Worm (Caenorhabditis elegans) whole organism, young adult: ENCODE data around the gene gpc-1.

Experiments used
- B0019.2 ChIP-seq: fragments of 200-800 bp; sonication (Bioruptor generic); conservative IDR thresholded peaks from 2 replicates; pipeline ENCODE4 v1.3.6; 2022; ENCODE audit warnings: missing genetic modification reagents, missing genetic modification characterization, missing compliant biosample characterization
- C17E4.6 ChIP-seq: fragments of 200-800 bp; sonication (Bioruptor generic); IDR thresholded peaks from 2 replicates; pipeline ENCODE4 v1.3.6; 2022; ENCODE audit warnings: missing genetic modification reagents, missing genetic modification characterization, missing compliant biosample characterization
- D2030.7 ChIP-seq: fragments of 200-800 bp; sonication (Bioruptor generic); IDR thresholded peaks from 2 replicates; pipeline ENCODE4 v1.3.6; 2022; ENCODE audit warnings: missing genetic modification reagents, missing genetic modification characterization, missing compliant biosample characterization
- F10E7.11 ChIP-seq: sonication (generic microtip); optimal IDR thresholded peaks from 2 replicates; lab custom pipeline; 2017; ENCODE audit warnings: mild to moderate bottlenecking, missing genetic modification characterization, moderate library complexity, missing compliant biosample characterization
- F33H1.4 ChIP-seq: fragments of 200-800 bp; sonication (Bioruptor generic); IDR thresholded peaks from 2 replicates; pipeline ENCODE4 v1.3.6; 2022; ENCODE audit warnings: missing genetic modification reagents, missing genetic modification characterization, missing compliant biosample characterization
- F37B4.10 ChIP-seq: fragments of 200-800 bp; sonication (Bioruptor generic); IDR thresholded peaks from 2 replicates; pipeline ENCODE4 v1.3.6; 2022; ENCODE audit warnings: missing genetic modification characterization, missing compliant biosample characterization
- F39B2.1 ChIP-seq: fragments of 200-800 bp; sonication (Bioruptor generic); IDR thresholded peaks from 2 replicates; pipeline ENCODE4 v1.3.6; 2022; ENCODE audit warnings: missing genetic modification reagents, missing genetic modification characterization, missing compliant biosample characterization
- F49E8.2 ChIP-seq: sonication (generic microtip); optimal IDR thresholded peaks from 3 replicates; lab custom pipeline; 2017; ENCODE audit warnings: missing genetic modification characterization, mild to moderate bottlenecking, missing compliant biosample characterization, antibody characterized with exemption, moderate library complexity; ENCODE audit not compliant: insufficient read depth
- Y56A3A.18 ChIP-seq: fragments of 200-800 bp; sonication (Bioruptor generic); IDR thresholded peaks from 2 replicates; pipeline ENCODE4 v1.3.6; 2022; ENCODE audit warnings: missing genetic modification reagents, missing genetic modification characterization, missing compliant biosample characterization
- Y67H2A.10 ChIP-seq: fragments of 200-800 bp; sonication (Bioruptor generic); conservative IDR thresholded peaks from 2 replicates; pipeline ENCODE4 v1.3.6; 2022; ENCODE audit warnings: missing genetic modification reagents, missing genetic modification characterization, missing compliant biosample characterization
- akir-1 ChIP-seq: fragments of 200-800 bp; sonication (Bioruptor generic); optimal IDR thresholded peaks from 2 replicates; lab custom pipeline; 2018; ENCODE audit warnings: mild to moderate bottlenecking, missing genetic modification characterization, moderate library complexity, missing compliant biosample characterization
- aptf-3 ChIP-seq: fragments of 200-800 bp; sonication (Bioruptor generic); IDR thresholded peaks from 2 replicates; pipeline ENCODE4 v1.3.6; 2022; ENCODE audit warnings: missing genetic modification characterization, missing compliant biosample characterization
- athp-1 ChIP-seq: sonication (generic microtip); optimal IDR thresholded peaks from 2 replicates; lab custom pipeline; 2017; ENCODE audit warnings: mild to moderate bottlenecking, missing genetic modification characterization, missing compliant biosample characterization
- attf-6 ChIP-seq: fragments of 200-800 bp; sonication (Bioruptor generic); IDR thresholded peaks from 2 replicates; pipeline ENCODE4 v1.3.6; 2022; ENCODE audit warnings: missing genetic modification reagents, missing genetic modification characterization, missing compliant biosample characterization
- bed-1 ChIP-seq: fragments of 200-800 bp; sonication (Bioruptor generic); IDR thresholded peaks from 2 replicates; pipeline ENCODE4 v1.3.6; 2022; ENCODE audit warnings: missing genetic modification reagents, missing genetic modification characterization, missing compliant biosample characterization
- bed-2 ChIP-seq: fragments of 200-800 bp; sonication (Bioruptor generic); IDR thresholded peaks from 2 replicates; pipeline ENCODE4 v1.3.6; 2022; ENCODE audit warnings: missing genetic modification reagents, missing genetic modification characterization, missing compliant biosample characterization
- ceh-100 ChIP-seq: fragments of 200-800 bp; sonication (Bioruptor generic); IDR thresholded peaks from 2 replicates; pipeline ENCODE4 v1.3.6; 2022; ENCODE audit warnings: missing genetic modification reagents, missing genetic modification characterization, missing compliant biosample characterization
- ceh-40 ChIP-seq: fragments of 200-800 bp; sonication (Bioruptor generic); IDR thresholded peaks from 2 replicates; pipeline ENCODE4 v1.3.6; 2022; ENCODE audit warnings: missing genetic modification characterization, missing compliant biosample characterization
- ceh-58 ChIP-seq: fragments of 200-800 bp; sonication (Bioruptor generic); IDR thresholded peaks from 2 replicates; pipeline ENCODE4 v1.3.6; 2022; ENCODE audit warnings: missing genetic modification characterization, missing compliant biosample characterization
- ceh-79 ChIP-seq: sonication (generic microtip); optimal IDR thresholded peaks from 2 replicates; lab custom pipeline; 2017; ENCODE audit warnings: mild to moderate bottlenecking, missing genetic modification characterization, missing compliant biosample characterization
- ceh-91 ChIP-seq: fragments of 200-800 bp; sonication (Bioruptor generic); IDR thresholded peaks from 2 replicates; pipeline ENCODE4 v1.3.6; 2022; ENCODE audit warnings: missing genetic modification reagents, missing genetic modification characterization, missing compliant biosample characterization
- chd-7 ChIP-seq: sonication (generic microtip); optimal IDR thresholded peaks from 2 replicates; lab custom pipeline; 2016; ENCODE audit warnings: mild to moderate bottlenecking, missing genetic modification characterization, moderate library complexity, missing compliant biosample characterization
- die-1 ChIP-seq: sonication (generic microtip); optimal IDR thresholded peaks from 2 replicates; lab custom pipeline; 2016; ENCODE audit warnings: missing genotype, mild to moderate bottlenecking, missing genetic modification characterization, missing compliant biosample characterization
- dox-1 ChIP-seq: fragments of 200-800 bp; sonication (Bioruptor generic); IDR thresholded peaks from 2 replicates; pipeline ENCODE4 v1.3.6; 2022; ENCODE audit warnings: missing genetic modification reagents, missing genetic modification characterization, missing compliant biosample characterization
- gei-17 ChIP-seq: fragments of 200-800 bp; sonication (Bioruptor generic); optimal IDR thresholded peaks from 2 replicates; lab custom pipeline; 2018; ENCODE audit warnings: mild to moderate bottlenecking, missing genetic modification characterization, missing compliant biosample characterization
- hlh-26 ChIP-seq: fragments of 200-800 bp; sonication (Bioruptor generic); conservative IDR thresholded peaks from 2 replicates; pipeline ENCODE4 v1.3.6; 2022; ENCODE audit warnings: missing genetic modification reagents, missing genetic modification characterization, missing compliant biosample characterization
- hsf-1 ChIP-seq: fragments of 200-800 bp; sonication (Bioruptor generic); IDR thresholded peaks from 2 replicates; pipeline ENCODE4 v1.3.6; 2022; ENCODE audit warnings: missing genetic modification reagents, missing genetic modification characterization, missing compliant biosample characterization
- lag-1 ChIP-seq: fragments of 200-800 bp; sonication (Bioruptor generic); IDR thresholded peaks from 2 replicates; pipeline ENCODE4 v1.3.6; 2022; ENCODE audit warnings: missing genetic modification reagents, missing genetic modification characterization, missing compliant biosample characterization
- lin-40 ChIP-seq: sonication (generic microtip); optimal IDR thresholded peaks from 2 replicates; lab custom pipeline; 2016; ENCODE audit warnings: missing genetic modification characterization, mild to moderate bottlenecking, missing compliant biosample characterization, missing genotype, missing genetic modification reagents
- lir-1 ChIP-seq: fragments of 200-800 bp; sonication (Bioruptor generic); conservative IDR thresholded peaks from 2 replicates; pipeline ENCODE4 v1.3.6; 2022; ENCODE audit warnings: missing genetic modification reagents, missing genetic modification characterization, missing compliant biosample characterization
- madf-3 ChIP-seq: fragments of 200-800 bp; sonication (Bioruptor generic); IDR thresholded peaks from 2 replicates; pipeline ENCODE4 v1.3.6; 2022; ENCODE audit warnings: missing genetic modification reagents, missing genetic modification characterization, missing compliant biosample characterization
- nfya-2 ChIP-seq: fragments of 200-800 bp; sonication (Bioruptor generic); IDR thresholded peaks from 2 replicates; pipeline ENCODE4 v1.3.6; 2022; ENCODE audit warnings: missing genetic modification reagents, missing genetic modification characterization, missing compliant biosample characterization
- nhr-179 ChIP-seq: sonication (generic microtip); optimal IDR thresholded peaks from 2 replicates; lab custom pipeline; 2016; ENCODE audit warnings: mild to moderate bottlenecking, missing genetic modification characterization, missing compliant biosample characterization
- pbrm-1 ChIP-seq: fragments of 200-800 bp; sonication (Bioruptor generic); IDR thresholded peaks from 2 replicates; pipeline ENCODE4 v1.3.6; 2022; ENCODE audit warnings: missing genetic modification reagents, missing genetic modification characterization, missing compliant biosample characterization
- snpc-4 ChIP-seq, 5 experiments: fragments of 150-350 bp in 1 of 5; sonication (generic microtip) in 4 of 5; optimal IDR thresholded peaks; 2 replicates each; lab custom pipeline; 2014 to 2018; ENCODE audit warnings: missing genetic modification characterization in 5 of 5, missing biosample characterization in 3 of 5, antibody characterized with exemption in 2 of 5, mild to moderate bottlenecking in 2 of 5, missing compliant biosample characterization in 2 of 5, missing genotype in 2 of 5, moderate library complexity in 2 of 5, missing genetic modification reagents in 1 of 5
- tbp1 ChIP-seq: fragments of 200-800 bp; sonication (Bioruptor generic); optimal IDR thresholded peaks from 2 replicates; lab custom pipeline; 2018; ENCODE audit warnings: mild to moderate bottlenecking, missing genetic modification characterization, missing compliant biosample characterization
- xnd-1 ChIP-seq: sonication (generic microtip); optimal IDR thresholded peaks from 2 replicates; lab custom pipeline; 2016; ENCODE audit warnings: missing genotype, missing genetic modification reagents, missing genetic modification characterization, missing compliant biosample characterization
- zfh-2 ChIP-seq: fragments of 200-800 bp; sonication (Bioruptor generic); conservative IDR thresholded peaks from 2 replicates; pipeline ENCODE4 v1.3.6; 2022; ENCODE audit warnings: missing genetic modification reagents, missing genetic modification characterization, missing compliant biosample characterization
- zim-3 ChIP-seq: sonication (generic microtip); optimal IDR thresholded peaks from 2 replicates; lab custom pipeline; 2017; ENCODE audit warnings: mild to moderate bottlenecking, missing genetic modification characterization, moderate library complexity, missing compliant biosample characterization
- ztf-18 ChIP-seq: sonication (generic microtip); optimal IDR thresholded peaks from 2 replicates; lab custom pipeline; 2016; ENCODE audit warnings: missing genotype, mild to moderate bottlenecking, missing genetic modification characterization, missing compliant biosample characterization
- ztf-25 ChIP-seq: fragments of 200-800 bp; sonication (Bioruptor generic); IDR thresholded peaks from 2 replicates; pipeline ENCODE4 v1.3.6; 2022; ENCODE audit warnings: missing genetic modification reagents, missing genetic modification characterization, missing compliant biosample characterization
- ztf-26 ChIP-seq: sonication (generic microtip); optimal IDR thresholded peaks from 2 replicates; lab custom pipeline; 2017; ENCODE audit warnings: missing genetic modification characterization, missing compliant biosample characterization

The gpc-1 gene

DNA sequence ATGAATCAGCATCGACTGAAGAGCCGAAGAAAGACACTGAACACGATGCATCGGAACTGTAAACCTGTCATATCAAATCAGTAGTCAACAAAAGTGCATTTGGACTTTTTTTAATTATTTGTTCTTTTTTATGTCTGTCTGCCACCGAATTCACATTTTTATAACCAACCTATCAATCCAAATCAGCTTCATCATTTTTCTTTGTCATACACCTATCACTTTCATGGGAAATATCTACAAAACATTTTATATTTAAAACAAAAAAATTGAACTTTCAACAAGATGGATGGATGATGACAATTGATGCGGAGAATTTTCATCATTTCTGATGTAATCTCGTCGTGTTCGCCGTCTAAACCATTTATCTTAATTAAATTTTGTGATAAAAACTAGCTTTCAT lies 15.4 kb downstream of the gpc-1 start (continued):
- TF ChIP-seq lin-40 (tag; lab: Kevin White, UChicago) (peak; percentile 38), pbrm-1 (GFP tag; lab: Robert Waterston, UW) (no peak), ceh-100 (GFP tag; lab: Robert Waterston, UW) (no peak), ceh-91 (no peak)

DNA sequence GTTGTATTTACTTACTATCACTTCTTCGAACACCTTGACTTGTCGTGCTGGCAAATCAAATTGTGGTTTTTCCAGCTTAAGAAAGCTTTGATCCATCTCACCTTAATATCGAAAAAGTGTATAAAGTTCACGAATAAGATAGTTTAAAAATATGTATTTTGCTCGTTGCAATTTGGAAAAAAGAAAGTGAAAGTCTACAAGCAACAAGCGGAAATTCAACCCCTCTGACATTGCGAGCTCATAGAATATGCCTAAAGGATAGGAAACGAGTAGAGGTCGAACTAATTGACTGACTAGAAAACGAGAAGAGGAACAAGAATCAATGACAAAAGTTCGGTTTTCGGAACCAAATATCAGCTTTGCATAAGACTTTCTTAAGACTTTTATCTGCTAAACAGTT lies 21.0 kb downstream of the gpc-1 start, which contains the start of gene T14G8.4:
Gene T14G8.4 (minus strand): TSS at position 101 of the 400 bp plus-strand sequence.
- TF ChIP-seq dox-1 (GFP tag; lab: Robert Waterston, UW) (no peak), lir-1 (no peak), C17E4.6 (GFP tag; lab: Robert Waterston, UW) (no peak), ztf-26 (no peak), athp-1 (tag; lab: Kevin White, UChicago) (no peak), attf-6 (GFP tag; lab: Robert Waterston, UW) (no peak), zim-3 (tag; lab: Kevin White, UChicago) (no peak), ceh-40 (GFP tag; lab: Robert Waterston, UW) (no peak), nfya-2 (GFP tag; lab: Robert Waterston, UW) (no peak), Y56A3A.18 (GFP tag; lab: Robert Waterston, UW) (no peak), F39B2.1 (no peak), D2030.7 (no peak), Y67H2A.10 (GFP tag; lab: Robert Waterston, UW) (no peak), hlh-26 (no peak), lag-1 (GFP tag; lab: Robert Waterston, UW) (no peak), F10E7.11 (no peak), tbp1 (no peak), F33H1.4 (no peak)

DNA sequence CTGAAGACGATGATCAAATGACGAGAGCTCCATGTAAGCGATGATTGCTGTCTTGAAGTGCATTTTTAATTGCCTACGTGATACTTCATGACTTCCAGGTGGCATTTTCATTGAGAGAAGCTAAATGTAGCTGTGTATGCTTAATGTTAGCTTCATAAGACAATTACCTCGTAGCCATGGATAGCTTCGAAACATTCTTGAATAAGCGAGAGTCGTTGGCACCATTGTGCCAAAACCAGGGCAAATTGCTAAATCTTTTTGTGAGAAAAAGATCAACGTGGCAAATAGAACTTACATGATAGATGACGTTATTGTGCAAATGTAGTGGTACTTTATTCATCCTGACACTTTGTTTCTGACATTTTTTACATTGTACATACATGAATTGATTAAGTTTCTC lies 21.5 kb downstream of the gpc-1 start:
- TF ChIP-seq B0019.2 (GFP tag; lab: Robert Waterston, UW), result no peak
- TF ChIP-seq die-1 (tag; lab: Kevin White, UChicago), result no peak
- no peak for TF ChIP-seq ztf-18 (tag; lab: Kevin White, UChicago)
- TF ChIP-seq nhr-179 (tag; lab: Kevin White, UChicago), result no peak
- no peak for TF ChIP-seq F37B4.10
- no peak for TF ChIP-seq pbrm-1 (GFP tag; lab: Robert Waterston, UW)
- no peak for TF ChIP-seq zfh-2 (GFP tag; lab: Robert Waterston, UW)

DNA sequence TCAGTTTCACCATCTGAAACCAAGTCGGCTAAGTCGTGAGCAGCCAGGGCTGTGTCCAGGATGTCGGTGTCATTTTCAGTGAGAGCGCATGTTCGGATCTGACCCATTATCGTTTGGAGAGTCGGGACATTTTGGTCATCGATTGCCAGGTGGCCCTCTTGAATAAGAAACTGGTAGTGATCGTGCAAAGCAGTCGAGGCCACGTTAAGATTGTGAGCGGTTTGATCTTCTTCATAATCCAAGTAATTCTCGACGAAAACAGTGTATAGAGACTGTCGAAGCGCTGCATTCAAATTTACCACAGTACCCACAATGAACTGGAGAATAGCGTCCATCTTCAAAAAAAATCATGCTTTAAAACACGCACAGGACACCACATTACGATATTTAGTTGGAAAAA lies 22.3 kb downstream of the gpc-1 start, which contains the start of gene T14G8.6:
Gene T14G8.6 (minus strand): TSS at position 338 of the 400 bp plus-strand sequence.
- TF ChIP-seq chd-7 (tag; lab: Kevin White, UChicago) (no peak), B0019.2 (GFP tag; lab: Robert Waterston, UW) (no peak)

DNA sequence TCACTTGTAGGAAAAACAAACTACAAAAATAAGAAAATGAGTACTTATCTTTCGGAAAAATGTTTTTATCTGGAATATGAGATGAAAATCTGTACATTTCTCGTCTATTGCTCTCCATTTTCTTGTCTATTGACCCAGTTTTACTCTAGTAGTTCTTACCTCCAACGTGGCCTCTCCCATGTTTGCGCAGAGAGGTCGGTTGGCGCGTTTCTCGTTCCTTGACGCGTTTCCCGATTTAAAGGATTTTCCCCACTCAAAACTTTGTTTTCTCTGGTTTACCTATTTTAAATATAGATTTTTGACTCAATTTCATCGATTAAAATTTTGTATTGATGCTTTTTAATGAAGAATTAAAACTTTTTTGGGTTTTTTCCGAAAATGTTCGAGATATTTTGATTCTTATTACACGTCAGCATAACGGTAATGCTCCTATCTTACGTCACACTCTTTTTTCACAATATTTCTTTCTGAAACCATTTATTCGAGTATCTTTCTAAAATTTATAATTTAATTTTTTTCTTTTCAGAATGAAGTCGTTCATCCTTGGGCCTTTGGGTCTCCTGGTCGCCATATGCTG lies 24.0 kb downstream of the gpc-1 start, which contains the start of gene T14G8.3:
Gene T14G8.3 (plus strand): TSS at position 527 of the 577 bp plus-strand sequence.
- no peak for TF ChIP-seq gei-17 (GFP tag; lab: Kevin White, UChicago)
- TF ChIP-seq bed-2, result no peak
- no peak for TF ChIP-seq snpc-4 (GFP tag; optimal IDR thresholded peaks at IDR 0.05; lab: Kevin White, UChicago)
- TF ChIP-seq snpc-4 (tag; optimal IDR thresholded peaks at IDR 0.05; lab: Kevin White, UChicago), result peak in 1 of 4 experiments; percentile 14
- TF ChIP-seq akir-1, result no peak
- TF ChIP-seq ztf-18 (tag; lab: Kevin White, UChicago), result peak; percentile 90
- TF ChIP-seq ceh-79 (tag; lab: Kevin White, UChicago), result no peak
- no peak for TF ChIP-seq hlh-26
- no peak for TF ChIP-seq F49E8.2
- no peak for TF ChIP-seq madf-3 (GFP tag; lab: Robert Waterston, UW)
- no peak for TF ChIP-seq ceh-91
- no peak for TF ChIP-seq hsf-1 (GFP tag; lab: Robert Waterston, UW)
- no peak for TF ChIP-seq bed-1
- TF ChIP-seq ceh-58 (GFP tag; lab: Robert Waterston, UW), result no peak
- no peak for TF ChIP-seq xnd-1 (tag; lab: Kevin White, UChicago)
- TF ChIP-seq ztf-25, result no peak
- no peak for TF ChIP-seq aptf-3 (GFP tag; lab: Robert Waterston, UW)
